Fruit fly (Drosophila melanogaster) whole organism, pupa: Measurements from ENCODE around the gene CG43168.

Experiments used
- CG10348 ChIP-seq: fragments of 200-800 bp; sonication (Bioruptor generic); IDR thresholded peaks from 2 replicates; pipeline ENCODE4 v1.3.6; 2022; ENCODE audit warnings: missing biosample characterization, missing genetic modification characterization
- CG13204 ChIP-seq: fragments of 200-800 bp; sonication (Bioruptor generic); optimal IDR thresholded peaks from 2 replicates; lab custom pipeline; 2018; ENCODE audit warnings: missing biosample characterization, mild to moderate bottlenecking, missing genetic modification characterization, moderate library complexity
- CG14655 ChIP-seq: fragments of 200-800 bp; sonication (Bioruptor generic); optimal IDR thresholded peaks from 3 replicates; lab custom pipeline; 2017; ENCODE audit warnings: mild to moderate bottlenecking, missing biosample characterization, missing genetic modification reagents, missing genetic modification characterization
- CG17806 ChIP-seq: fragments of 200-800 bp; sonication (Bioruptor generic); optimal IDR thresholded peaks from 2 replicates; lab custom pipeline; 2018; ENCODE audit warnings: missing biosample characterization, mild to moderate bottlenecking, missing genetic modification characterization, moderate library complexity
- CG34367 ChIP-seq: fragments of 200-800 bp; sonication (Bioruptor generic); optimal IDR thresholded peaks from 2 replicates; lab custom pipeline; 2018; ENCODE audit warnings: missing biosample characterization, mild to moderate bottlenecking, missing genetic modification characterization
- CG4496 ChIP-seq: fragments of 200-800 bp; sonication (Bioruptor generic); IDR thresholded peaks from 3 replicates; pipeline ENCODE4 v1.3.6; 2022; ENCODE audit warnings: missing biosample characterization, missing genetic modification characterization
- CG8301 ChIP-seq: fragments of 200-800 bp; sonication (Bioruptor generic); optimal IDR thresholded peaks from 2 replicates; lab custom pipeline; 2018; ENCODE audit warnings: missing biosample characterization, mild to moderate bottlenecking, missing genetic modification characterization
- CG9948 ChIP-seq: fragments of 200-800 bp; sonication (Bioruptor generic); optimal IDR thresholded peaks from 2 replicates; lab custom pipeline; 2018; ENCODE audit warnings: missing biosample characterization, mild to moderate bottlenecking, missing genetic modification characterization, moderate library complexity
- D1 ChIP-seq: fragments of 200-800 bp; sonication (Bioruptor generic); optimal IDR thresholded peaks from 2 replicates; lab custom pipeline; 2018; ENCODE audit warnings: missing biosample characterization, mild to moderate bottlenecking, missing genetic modification characterization, moderate library complexity
- EcR ChIP-seq: fragments of 200-800 bp; sonication (Bioruptor generic); optimal IDR thresholded peaks from 3 replicates; lab custom pipeline; 2019; ENCODE audit warnings: missing biosample characterization, missing genetic modification characterization, mild to moderate bottlenecking, moderate library complexity, missing genetic modification reagents
- Pif1A ChIP-seq: fragments of 200-800 bp; sonication (Bioruptor generic); optimal IDR thresholded peaks from 3 replicates; lab custom pipeline; 2016; ENCODE audit warnings: missing biosample characterization, missing genetic modification characterization
- Pif1B ChIP-seq: fragments of 200-800 bp; sonication (Bioruptor generic); optimal IDR thresholded peaks from 3 replicates; lab custom pipeline; 2016; ENCODE audit warnings: missing biosample characterization, missing genetic modification characterization
- Snoo ChIP-seq: fragments of 200-800 bp; sonication (Bioruptor generic); optimal IDR thresholded peaks from 3 replicates; lab custom pipeline; 2017; ENCODE audit warnings: missing biosample characterization, mild to moderate bottlenecking, missing genetic modification characterization, inconsistent platforms
- gl ChIP-seq: fragments of 200-800 bp; sonication (Bioruptor generic); optimal IDR thresholded peaks from 2 replicates; lab custom pipeline; 2018; ENCODE audit warnings: missing biosample characterization, mild to moderate bottlenecking, missing genetic modification characterization

dm6 chr3L:6304859-6305258, 29.3 kb downstream of the CG43168 start:
- TF ChIP-seq D1 (tag; lab: Kevin White, UChicago): no peak
- TF ChIP-seq gl: no peak
- TF ChIP-seq EcR (GFP tag; lab: Kevin White, UChicago): no peak
- no peak for TF ChIP-seq Snoo (tag; lab: Kevin White, UChicago)
- TF ChIP-seq CG13204 (GFP tag; lab: Kevin White, UChicago): no peak
- TF ChIP-seq CG14655 (GFP tag; lab: Kevin White, UChicago): peak; percentile 14
- peak; percentile 15 for TF ChIP-seq CG8301 (tag; lab: Kevin White, UChicago)
- no peak for TF ChIP-seq Pif1A
- TF ChIP-seq CG10348 (GFP tag; lab: Robert Waterston, UW): no peak
- TF ChIP-seq CG17806: no peak
- TF ChIP-seq CG9948 (tag; lab: Kevin White, UChicago): no peak
- TF ChIP-seq CG34367 (tag; lab: Kevin White, UChicago): no peak
- no peak for TF ChIP-seq Pif1B
- no peak for TF ChIP-seq CG4496
